Fruit fly (Drosophila melanogaster): ENCODE measurements around the gene senju.

senju gene

dm6 chr2L:5006323-5006722 is 46.3 kb upstream of the senju start:
- TF ChIP-seq CG9948 (tag; optimal IDR thresholded peaks at IDR 0.05) (no peak), EcR (GFP tag; optimal IDR thresholded peaks at IDR 0.05) (peak; percentile 47)

dm6 chr2L:5007256-5007655 is 45.4 kb upstream of the senju start:
- TF ChIP-seq CG13204 (GFP tag; optimal IDR thresholded peaks at IDR 0.05) (no peak), CG8159 (tag; optimal IDR thresholded peaks at IDR 0.05) (peak; percentile 0), EcR (GFP tag; optimal IDR thresholded peaks at IDR 0.05) (peak; percentile 19), gl (tag; optimal IDR thresholded peaks at IDR 0.05) (no peak), CG12605 (GFP tag; IDR thresholded peaks at IDR 0.05) (no peak), fd96Ca (GFP tag; IDR thresholded peaks at IDR 0.05) (no peak), CG10348 (GFP tag; IDR thresholded peaks at IDR 0.05) (no peak), CG15710 (tag; optimal IDR thresholded peaks at IDR 0.05) (no peak), CG8301 (tag; optimal IDR thresholded peaks at IDR 0.05) (no peak), CG32121 (GFP tag; IDR thresholded peaks at IDR 0.05) (no peak), CG34367 (tag; optimal IDR thresholded peaks at IDR 0.05) (no peak), Ets98B (GFP tag; IDR thresholded peaks at IDR 0.05) (peak; percentile 25; the same call in 1 of the 2 replicates), CG4496 (GFP tag; IDR thresholded peaks at IDR 0.05) (no peak), rn (GFP tag; IDR thresholded peaks at IDR 0.05) (no peak), D1 (tag; optimal IDR thresholded peaks at IDR 0.05) (no peak), Pif1A (GFP tag; optimal IDR thresholded peaks at IDR 0.05) (no peak), CG17806 (tag; optimal IDR thresholded peaks at IDR 0.05) (no peak), Pif1B (GFP tag; optimal IDR thresholded peaks at IDR 0.05) (no peak)

dm6 chr2L:5009306-5010030 is 43.2 kb upstream of the senju start, which contains the start of gene Rtnl1:
Rtnl1 (minus strand) TSS chr2L:5009720.
- peak; percentile 34; the same call in 1 of the 3 replicates for TF ChIP-seq CG4496 (GFP tag; IDR thresholded peaks at IDR 0.05)
- no peak for TF ChIP-seq Pif1B (GFP tag; optimal IDR thresholded peaks at IDR 0.05)
- TF ChIP-seq D1 (tag; optimal IDR thresholded peaks at IDR 0.05), result no peak
- TF ChIP-seq CG13204 (GFP tag; optimal IDR thresholded peaks at IDR 0.05), result no peak
- peak; percentile 11 for TF ChIP-seq CG17806 (tag; optimal IDR thresholded peaks at IDR 0.05)
- peak; percentile 44 for TF ChIP-seq EcR (GFP tag; optimal IDR thresholded peaks at IDR 0.05)
- TF ChIP-seq Pif1A (GFP tag; optimal IDR thresholded peaks at IDR 0.05), result no peak
- no peak for TF ChIP-seq CG15710 (tag; optimal IDR thresholded peaks at IDR 0.05)
- no peak for TF ChIP-seq Snoo (tag; optimal IDR thresholded peaks at IDR 0.05)
- no peak for TF ChIP-seq CG10348 (GFP tag; IDR thresholded peaks at IDR 0.05)
- no peak for TF ChIP-seq CG8159 (tag; optimal IDR thresholded peaks at IDR 0.05)
- TF ChIP-seq Ets98B (GFP tag; IDR thresholded peaks at IDR 0.05), result no peak
- no peak for TF ChIP-seq CG14655 (GFP tag; optimal IDR thresholded peaks at IDR 0.05)
- TF ChIP-seq rn (GFP tag; IDR thresholded peaks at IDR 0.05), result no peak
- no peak for TF ChIP-seq gl (tag; optimal IDR thresholded peaks at IDR 0.05)
- 0 out of 2 replicates have a peak, but pooled peaks have one; percentile 12 for TF ChIP-seq CG12605 (GFP tag; IDR thresholded peaks at IDR 0.05)
- no peak for TF ChIP-seq CG9948 (tag; optimal IDR thresholded peaks at IDR 0.05)
- TF ChIP-seq CG34367 (tag; optimal IDR thresholded peaks at IDR 0.05), result no peak

- TF ChIP-seq Snoo (tag; optimal IDR thresholded peaks at IDR 0.05) (no peak), CG14655 (GFP tag; optimal IDR thresholded peaks at IDR 0.05) (no peak), CG9948 (tag; optimal IDR thresholded peaks at IDR 0.05) (no peak), CG12605 (GFP tag; IDR thresholded peaks at IDR 0.05) (no peak), CG8159 (tag; optimal IDR thresholded peaks at IDR 0.05) (peak; percentile 31), fd96Ca (GFP tag; IDR thresholded peaks at IDR 0.05) (no peak), CG15710 (tag; optimal IDR thresholded peaks at IDR 0.05) (peak; percentile 43), EcR (GFP tag; optimal IDR thresholded peaks at IDR 0.05) (peak; percentile 29), CG34367 (tag; optimal IDR thresholded peaks at IDR 0.05) (no peak), D1 (tag; optimal IDR thresholded peaks at IDR 0.05) (no peak), CG17806 (tag; optimal IDR thresholded peaks at IDR 0.05) (peak; percentile 13), gl (tag; optimal IDR thresholded peaks at IDR 0.05) (no peak), Ets98B (GFP tag; IDR thresholded peaks at IDR 0.05) (no peak)
Observed at dm6 chr2L:5010784-5011260, 41.8 kb upstream of the senju start, which contains the start of the genes CG31917, Tfb5 and SelT. CG31917 (minus strand) TSS chr2L:5010834. Tfb5 (minus strand) TSS chr2L:5010834. SelT (plus strand) TSS chr2L:5010922.

dm6 chr2L:5020479-5020878 is 32.2 kb upstream of the senju start:
- peak; percentile 20 for TF ChIP-seq EcR (GFP tag; optimal IDR thresholded peaks at IDR 0.05)
- TF ChIP-seq CG15710 (tag; optimal IDR thresholded peaks at IDR 0.05), result no peak
- no peak for TF ChIP-seq Ets98B (GFP tag; IDR thresholded peaks at IDR 0.05)

- TF ChIP-seq Pif1B (GFP tag; optimal IDR thresholded peaks at IDR 0.05), result no peak
- no peak for TF ChIP-seq CG14655 (GFP tag; optimal IDR thresholded peaks at IDR 0.05)
- TF ChIP-seq CG8159 (tag; optimal IDR thresholded peaks at IDR 0.05), result no peak
- no peak for TF ChIP-seq Pif1A (GFP tag; optimal IDR thresholded peaks at IDR 0.05)
- TF ChIP-seq CG32121 (GFP tag; IDR thresholded peaks at IDR 0.05), result no peak
- TF ChIP-seq Ets98B (GFP tag; IDR thresholded peaks at IDR 0.05), result no peak
Observed at dm6 chr2L:5022602-5023001, 30.0 kb upstream of the senju start.
